Fruit fly (Drosophila melanogaster): Measurements from ENCODE around the gene Sgt1.

DNA sequence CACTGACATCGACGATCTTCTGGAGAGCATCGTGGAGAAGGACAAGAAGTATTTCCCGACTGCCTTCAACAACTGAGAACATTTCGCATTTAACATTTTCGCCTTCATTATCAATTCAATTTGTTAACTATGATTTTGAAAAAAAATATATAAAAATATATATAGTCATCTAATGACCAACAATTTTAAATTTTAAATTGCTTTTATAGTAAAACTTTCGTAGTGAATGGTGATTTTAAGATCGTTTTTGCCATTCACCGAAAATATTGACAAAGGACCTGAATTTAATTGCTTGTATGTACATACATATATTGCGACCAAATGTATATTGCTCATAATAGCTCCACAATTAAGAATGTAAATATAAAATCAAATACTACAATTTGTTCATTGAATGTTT lies 42.2 kb upstream of the Sgt1 start, which contains the start of gene CG7352:
- no peak for TF ChIP-seq CG13204 (GFP tag; optimal IDR thresholded peaks at IDR 0.05)
- no peak for TF ChIP-seq CG34367 (tag; optimal IDR thresholded peaks at IDR 0.05)
- TF ChIP-seq CG8159 (tag; optimal IDR thresholded peaks at IDR 0.05) = no peak
- TF ChIP-seq fd96Ca (GFP tag; IDR thresholded peaks at IDR 0.05) = no peak

Measured in whole organism, pupa.